Fruit fly (Drosophila melanogaster): ENCODE results near the gene CG15369.
A peak's percentile ranks its signal among the peaks of the same experiment; 100 is the strongest.

Gene CG15369

DNA sequence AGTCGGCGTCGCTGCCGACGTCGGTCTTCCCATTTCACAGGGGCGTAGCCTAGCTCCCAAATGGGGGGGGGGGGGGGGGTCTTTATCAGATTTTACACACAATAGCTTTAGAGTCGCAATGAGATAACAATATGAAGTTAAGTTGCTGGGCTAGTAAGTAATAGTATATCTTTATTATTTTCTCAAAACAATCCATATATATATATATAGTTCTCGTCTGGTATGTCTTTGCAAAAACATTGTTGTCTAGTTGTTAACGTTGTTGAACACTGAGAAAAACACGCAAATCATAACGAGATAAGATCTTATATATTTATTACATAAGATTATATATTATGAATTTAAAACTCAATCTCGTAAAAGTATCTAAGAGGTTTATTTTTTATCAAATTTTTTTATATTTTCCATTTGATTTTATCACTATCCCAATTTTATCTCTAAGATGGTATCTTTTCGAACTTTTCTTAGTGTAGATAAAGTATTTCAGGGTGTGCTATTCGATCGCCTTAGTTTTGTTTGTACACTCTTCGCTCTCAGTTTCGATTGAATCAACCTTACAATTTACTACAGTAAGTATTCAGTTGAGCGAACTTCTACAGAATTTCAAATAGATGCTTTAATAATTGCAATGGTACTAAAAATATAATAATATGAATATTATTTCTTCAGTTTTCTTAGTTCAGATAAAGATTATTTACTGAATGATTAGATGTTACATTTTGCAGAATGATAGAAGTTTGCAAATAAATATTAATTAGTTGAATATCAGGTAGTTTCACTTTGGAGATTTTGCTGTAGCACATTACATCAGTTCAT lies 14.6 kb upstream of the CG15369 start (continued):
- TF ChIP-seq sd (tag; optimal IDR thresholded peaks at IDR 0.05) (peak; percentile 65), br (optimal IDR thresholded peaks at IDR 0.05) (no peak), grn (GFP tag; optimal IDR thresholded peaks at IDR 0.05) (peak; percentile 57), Lim3 (GFP tag; IDR thresholded peaks at IDR 0.05) (no peak), CG17361 (GFP tag; IDR thresholded peaks at IDR 0.05) (peak; percentile 79; the same call in 2 of the 3 replicates), CG6854 (GFP tag; optimal IDR thresholded peaks at IDR 0.05) (peak; percentile 59), CG11504 (tag; optimal IDR thresholded peaks at IDR 0.05) (peak; percentile 64), NFAT (GFP tag; IDR thresholded peaks at IDR 0.05) (peak; percentile 96), salm (tag; optimal IDR thresholded peaks at IDR 0.05) (peak; percentile 10), sna (GFP tag; IDR thresholded peaks at IDR 0.05; ENCODE audit: partially characterized antibody) (no peak), CG18011 (GFP tag; optimal IDR thresholded peaks at IDR 0.05) (peak; percentile 63), CG4707 (GFP tag; optimal IDR thresholded peaks at IDR 0.05) (no peak), odd (GFP tag; optimal IDR thresholded peaks at IDR 0.05) (peak; percentile 58), CG32532 (GFP tag; IDR thresholded peaks at IDR 0.05) (peak; percentile 94), Six4 (GFP tag; optimal IDR thresholded peaks at IDR 0.05) (no peak), lov (optimal IDR thresholded peaks at IDR 0.05) (no peak), lov (GFP tag; IDR thresholded peaks at IDR 0.05) (0 out of 3 replicates have a peak, but pooled peaks have one; percentile 42), ap (GFP tag; IDR thresholded peaks at IDR 0.05) (peak; percentile 46), Hmr (GFP tag; optimal IDR thresholded peaks at IDR 0.05) (peak; percentile 90), psq (GFP tag; optimal IDR thresholded peaks at IDR 0.05) (no peak), Asciz (GFP tag; optimal IDR thresholded peaks at IDR 0.05) (no peak), zfh1 (GFP tag; IDR thresholded peaks at IDR 0.05) (peak; percentile 66; the same call in 2 of the 3 replicates), kay (GFP tag; optimal IDR thresholded peaks at IDR 0.05) (no peak), gce (GFP tag; IDR thresholded peaks at IDR 0.05) (peak; percentile 34; the same call in 1 of the 3 replicates), amos (GFP tag; IDR thresholded peaks at IDR 0.05; ENCODE audit: partially characterized antibody) (no peak), wor (GFP tag; IDR thresholded peaks at IDR 0.05) (no peak), tll (GFP tag; optimal IDR thresholded peaks at IDR 0.05) (no peak), sim (GFP tag; IDR thresholded peaks at IDR 0.05) (0 out of 2 replicates have a peak, but pooled peaks have one; percentile 22), CG3726 (GFP tag; IDR thresholded peaks at IDR 0.05) (no peak), inv (GFP tag; IDR thresholded peaks at IDR 0.05; ENCODE audit: partially characterized antibody) (no peak), lab (GFP tag; optimal IDR thresholded peaks at IDR 0.05) (peak; percentile 95), CG5245 (GFP tag; optimal IDR thresholded peaks at IDR 0.05) (no peak), CG4404 (GFP tag; IDR thresholded peaks at IDR 0.05) (peak; percentile 66; the same call in 1 of the 2 replicates), unc-4 (GFP tag; IDR thresholded peaks at IDR 0.05; ENCODE audit: partially characterized antibody) (no peak), CG15073 (GFP tag; optimal IDR thresholded peaks at IDR 0.05) (no peak), Kr (GFP tag; optimal IDR thresholded peaks at IDR 0.05) (no peak), CG6272 (GFP tag; IDR thresholded peaks at IDR 0.05) (peak; percentile 72; the same call in 1 of the 2 replicates), Lhr (GFP tag; optimal IDR thresholded peaks at IDR 0.05) (no peak), ac (GFP tag; optimal IDR thresholded peaks at IDR 0.05) (no peak), seq (GFP tag; IDR thresholded peaks at IDR 0.05) (no peak), dan (GFP tag; IDR thresholded peaks at IDR 0.05) (no peak), CG16863 (GFP tag; optimal IDR thresholded peaks at IDR 0.05) (no peak), fru (optimal IDR thresholded peaks at IDR 0.05) (no peak), Xbp1 (GFP tag; optimal IDR thresholded peaks at IDR 0.05) (peak; percentile 50), hb (GFP tag; IDR thresholded peaks at IDR 0.05; ENCODE audit: partially characterized antibody) (no peak), Dip3 (GFP tag; optimal IDR thresholded peaks at IDR 0.05) (peak; percentile 57), ab (GFP tag; optimal IDR thresholded peaks at IDR 0.05) (no peak), Dref (GFP tag; IDR thresholded peaks at IDR 0.05) (peak; percentile 45), NfI (GFP tag; optimal IDR thresholded peaks at IDR 0.05) (peak; percentile 69), CTCF (GFP tag; optimal IDR thresholded peaks at IDR 0.05) (no peak)

Measured in whole organism, embryonic.